Fruit fly (Drosophila melanogaster) whole organism, embryonic: ENCODE data around the gene Gcn5.

ENCODE experiments used
- CG10431 ChIP-seq: fragments of 200-800 bp; sonication (Bioruptor generic); optimal IDR thresholded peaks from 3 replicates; lab custom pipeline; 2018; ENCODE audit warnings: missing biosample characterization, mild to moderate bottlenecking, missing genetic modification characterization
- CG10543 ChIP-seq: fragments of 200-800 bp; sonication (Bioruptor generic); optimal IDR thresholded peaks from 3 replicates; lab custom pipeline; 2017; ENCODE audit warnings: missing biosample characterization, mild to moderate bottlenecking, missing genetic modification characterization, moderate library complexity
- CG11093 ChIP-seq: fragments of 200-800 bp; sonication (Bioruptor generic); IDR thresholded peaks from 3 replicates; pipeline ENCODE4 v1.3.6; 2022; ENCODE audit warnings: missing biosample characterization, missing genetic modification characterization
- CG12219 ChIP-seq: fragments of 200-800 bp; sonication (Bioruptor generic); optimal IDR thresholded peaks from 3 replicates; lab custom pipeline; 2018; ENCODE audit warnings: missing biosample characterization, mild to moderate bottlenecking, missing genetic modification characterization
- CG12391 ChIP-seq: fragments of 200-800 bp; sonication (Bioruptor generic); optimal IDR thresholded peaks from 3 replicates; lab custom pipeline; 2018; ENCODE audit warnings: missing biosample characterization, mild to moderate bottlenecking, missing genetic modification characterization, moderate library complexity
- CG13296 ChIP-seq: fragments of 200-800 bp; sonication (Bioruptor generic); optimal IDR thresholded peaks from 3 replicates; lab custom pipeline; 2018; ENCODE audit warnings: missing biosample characterization, mild to moderate bottlenecking, missing genetic modification characterization
- CG13424 ChIP-seq: fragments of 200-800 bp; sonication (Bioruptor generic); optimal IDR thresholded peaks from 2 replicates; lab custom pipeline; 2019; ENCODE audit warnings: missing biosample characterization, mild to moderate bottlenecking, missing genetic modification characterization, moderate library complexity
- CG13775 ChIP-seq: fragments of 200-800 bp; sonication (Bioruptor generic); optimal IDR thresholded peaks from 3 replicates; lab custom pipeline; 2017; ENCODE audit warnings: missing biosample characterization, mild to moderate bottlenecking, missing genetic modification characterization
- CG14014 ChIP-seq: fragments of 200-800 bp; sonication (Bioruptor generic); IDR thresholded peaks from 2 replicates; pipeline ENCODE4 v1.3.6; 2022; ENCODE audit warnings: missing biosample characterization, missing genetic modification characterization
- CG14667 ChIP-seq: fragments of 200-800 bp; sonication (Bioruptor generic); IDR thresholded peaks from 2 replicates; pipeline ENCODE4 v1.3.6; 2022; ENCODE audit warnings: missing biosample characterization, missing genetic modification characterization
- CG1647 ChIP-seq: fragments of 200-800 bp; sonication (Bioruptor generic); optimal IDR thresholded peaks from 3 replicates; lab custom pipeline; 2016; ENCODE audit warnings: missing biosample characterization, missing genetic modification characterization
- CG2120 ChIP-seq: fragments of 200-800 bp; sonication (Bioruptor generic); optimal IDR thresholded peaks from 3 replicates; lab custom pipeline; 2016; ENCODE audit warnings: missing biosample characterization, missing genetic modification characterization
- CG2202 ChIP-seq: fragments of 200-800 bp; sonication (Bioruptor generic); optimal IDR thresholded peaks from 2 replicates; lab custom pipeline; 2018; ENCODE audit warnings: missing biosample characterization, mild to moderate bottlenecking, missing genetic modification characterization
- CG34422 ChIP-seq: fragments of 200-800 bp; sonication (Bioruptor generic); IDR thresholded peaks from 3 replicates; pipeline ENCODE4 v1.3.6; 2022; ENCODE audit warnings: missing biosample characterization, missing genetic modification characterization
- CG4617 ChIP-seq: fragments of 200-800 bp; sonication (Bioruptor generic); optimal IDR thresholded peaks from 3 replicates; lab custom pipeline; 2016; ENCODE audit warnings: missing biosample characterization, missing genetic modification characterization, borderline replicate concordance
- CG5180 ChIP-seq: fragments of 200-800 bp; sonication (Bioruptor generic); optimal IDR thresholded peaks from 3 replicates; lab custom pipeline; 2017; ENCODE audit warnings: missing biosample characterization, missing genetic modification characterization, mild to moderate bottlenecking, moderate library complexity, missing genetic modification reagents
- CG5245 ChIP-seq: fragments of 200-800 bp; sonication (Bioruptor generic); optimal IDR thresholded peaks from 3 replicates; lab custom pipeline; 2016; ENCODE audit warnings: missing biosample characterization, missing genetic modification characterization
- CG6765 ChIP-seq: fragments of 200-800 bp; sonication (Bioruptor generic); optimal IDR thresholded peaks from 3 replicates; lab custom pipeline; 2017; ENCODE audit warnings: missing biosample characterization, mild to moderate bottlenecking, missing genetic modification characterization
- CG6791 ChIP-seq: fragments of 200-800 bp; sonication (Bioruptor generic); IDR thresholded peaks from 3 replicates; pipeline ENCODE4 v1.3.6; 2022; ENCODE audit warnings: missing biosample characterization, missing genetic modification characterization; ENCODE audit not compliant: partially characterized antibody
- CG7786 ChIP-seq: fragments of 200-800 bp; sonication (Bioruptor generic); optimal IDR thresholded peaks from 2 replicates; lab custom pipeline; 2016; ENCODE audit warnings: missing biosample characterization, missing genetic modification characterization
- CG8359 ChIP-seq: fragments of 200-800 bp; sonication (Bioruptor generic); optimal IDR thresholded peaks from 2 replicates; lab custom pipeline; 2017; ENCODE audit warnings: missing biosample characterization, mild to moderate bottlenecking, missing genetic modification characterization, borderline replicate concordance
- CG8388 ChIP-seq: fragments of 200-800 bp; sonication (Bioruptor generic); optimal IDR thresholded peaks from 2 replicates; lab custom pipeline; 2019; ENCODE audit warnings: missing biosample characterization, mild to moderate bottlenecking, missing genetic modification characterization, moderate library complexity
- CG8944 ChIP-seq: fragments of 200-800 bp; sonication (Bioruptor generic); optimal IDR thresholded peaks from 3 replicates; lab custom pipeline; 2016; ENCODE audit warnings: missing biosample characterization, missing genetic modification characterization
- Chrac-16 ChIP-seq: fragments of 200-800 bp; sonication (Bioruptor generic); optimal IDR thresholded peaks from 3 replicates; lab custom pipeline; 2016; ENCODE audit warnings: missing biosample characterization, missing genetic modification characterization
- Dfd ChIP-seq, 2 experiments: fragments of >200 bp; optimal IDR thresholded peaks; 2 replicates each; lab custom pipeline; 2017; ENCODE audit warnings: missing biosample characterization in 2 of 2, missing genetic modification characterization in 2 of 2
- Dp ChIP-seq: fragments of 200-800 bp; sonication (Bioruptor generic); optimal IDR thresholded peaks from 2 replicates; lab custom pipeline; 2018; ENCODE audit warnings: missing biosample characterization, mild to moderate bottlenecking, missing genetic modification characterization, moderate library complexity
- HLHmδ ChIP-seq: fragments of 200-800 bp; sonication (Bioruptor generic); optimal IDR thresholded peaks from 2 replicates; lab custom pipeline; 2018; ENCODE audit warnings: missing biosample characterization, mild to moderate bottlenecking, missing genetic modification characterization, moderate library complexity
- HmgZ ChIP-seq: fragments of 200-800 bp; sonication (Bioruptor generic); optimal IDR thresholded peaks from 2 replicates; lab custom pipeline; 2018; ENCODE audit warnings: missing biosample characterization, mild to moderate bottlenecking, missing genetic modification characterization
- Hmr ChIP-seq: fragments of 200-800 bp; sonication (Bioruptor generic); optimal IDR thresholded peaks from 3 replicates; lab custom pipeline; 2017; ENCODE audit warnings: mild to moderate bottlenecking, missing biosample characterization, missing genetic modification reagents, missing genetic modification characterization
- Hr3 ChIP-seq: fragments of 200-800 bp; sonication (Bioruptor generic); optimal IDR thresholded peaks from 3 replicates; lab custom pipeline; 2016; ENCODE audit warnings: missing biosample characterization, missing genetic modification characterization
- Hsf ChIP-seq: fragments of 200-800 bp; sonication (Bioruptor generic); optimal IDR thresholded peaks from 3 replicates; lab custom pipeline; 2016; ENCODE audit warnings: missing biosample characterization, missing genetic modification characterization
- Mes4 ChIP-seq: fragments of 200-800 bp; sonication (Bioruptor generic); optimal IDR thresholded peaks from 2 replicates; lab custom pipeline; 2016; ENCODE audit warnings: missing biosample characterization, missing genetic modification characterization
- Nf-YB ChIP-seq: fragments of 200-800 bp; sonication (Bioruptor generic); optimal IDR thresholded peaks from 3 replicates; lab custom pipeline; 2019; ENCODE audit warnings: missing biosample characterization, mild to moderate bottlenecking, missing genetic modification characterization, moderate library complexity
- Oaz ChIP-seq: fragments of 200-800 bp; sonication (Bioruptor generic); IDR thresholded peaks from 2 replicates; pipeline ENCODE4 v1.3.6; 2022; ENCODE audit warnings: missing biosample characterization, missing genetic modification characterization
- Trl ChIP-seq, 3 experiments: fragments of >200 bp in 2 of 3; fragments of 200-800 bp in 1 of 3; sonication (Bioruptor generic) in 1 of 3; optimal IDR thresholded peaks; 2 replicates in 1 of 3; 3 replicates in 2 of 3; lab custom pipeline; 2016 to 2017; ENCODE audit warnings: missing biosample characterization in 1 of 3, missing genetic modification characterization in 1 of 3
- YL-1 ChIP-seq: fragments of 200-800 bp; sonication (Bioruptor generic); optimal IDR thresholded peaks from 3 replicates; lab custom pipeline; 2017; ENCODE audit warnings: missing biosample characterization, mild to moderate bottlenecking, missing genetic modification characterization
- exex ChIP-seq: fragments of 200-800 bp; sonication (Bioruptor generic); optimal IDR thresholded peaks from 4 replicates; lab custom pipeline; 2018; ENCODE audit warnings: missing biosample characterization, mild to moderate bottlenecking, missing genetic modification characterization, moderate library complexity
- fd3F ChIP-seq: fragments of 200-800 bp; sonication (Bioruptor generic); optimal IDR thresholded peaks from 2 replicates; lab custom pipeline; 2018; ENCODE audit warnings: missing biosample characterization, mild to moderate bottlenecking, missing genetic modification characterization, moderate library complexity
- fru ChIP-seq: fragments of >200 bp; optimal IDR thresholded peaks from 2 replicates; lab custom pipeline; 2017
- gfzf ChIP-seq: fragments of 200-800 bp; sonication (Bioruptor generic); optimal IDR thresholded peaks from 2 replicates; lab custom pipeline; 2016; ENCODE audit warnings: missing biosample characterization, mild to moderate bottlenecking, missing genetic modification characterization, moderate library complexity
- grau ChIP-seq: fragments of 200-800 bp; optimal IDR thresholded peaks from 3 replicates; lab custom pipeline; 2019; ENCODE audit warnings: missing biosample characterization, mild to moderate bottlenecking, missing genetic modification characterization, moderate library complexity
- grn ChIP-seq: fragments of 200-800 bp; sonication (Bioruptor generic); optimal IDR thresholded peaks from 3 replicates; lab custom pipeline; 2017; ENCODE audit warnings: missing biosample characterization, missing genetic modification characterization
- klu ChIP-seq: fragments of 200-800 bp; sonication (Bioruptor generic); IDR thresholded peaks from 2 replicates; pipeline ENCODE4 v1.3.6; 2022; ENCODE audit warnings: missing biosample characterization, missing genetic modification characterization
- luna ChIP-seq: fragments of 200-800 bp; sonication (Bioruptor generic); optimal IDR thresholded peaks from 2 replicates; lab custom pipeline; 2016; ENCODE audit warnings: missing biosample characterization, missing genetic modification characterization
- pb ChIP-seq: fragments of 200-800 bp; sonication (Bioruptor generic); optimal IDR thresholded peaks from 3 replicates; lab custom pipeline; 2016; ENCODE audit warnings: missing biosample characterization, missing genetic modification characterization
- sd ChIP-seq: fragments of 200-800 bp; sonication (Bioruptor generic); optimal IDR thresholded peaks from 3 replicates; lab custom pipeline; 2018; ENCODE audit warnings: missing biosample characterization, mild to moderate bottlenecking, missing genetic modification characterization, moderate library complexity
- sob ChIP-seq: fragments of 200-800 bp; sonication (Bioruptor generic); IDR thresholded peaks from 2 replicates; pipeline ENCODE4 v1.3.6; 2022; ENCODE audit warnings: missing biosample characterization, missing genetic modification characterization
- toy ChIP-seq: fragments of 200-800 bp; sonication (Bioruptor generic); IDR thresholded peaks from 2 replicates; pipeline ENCODE4 v1.3.6; 2022; ENCODE audit warnings: missing biosample characterization, missing genetic modification characterization
- zen ChIP-seq: fragments of 200-800 bp; sonication (Bioruptor generic); optimal IDR thresholded peaks from 3 replicates; lab custom pipeline; 2018; ENCODE audit warnings: missing biosample characterization, mild to moderate bottlenecking, missing genetic modification characterization, moderate library complexity

The Gcn5 gene

DNA sequence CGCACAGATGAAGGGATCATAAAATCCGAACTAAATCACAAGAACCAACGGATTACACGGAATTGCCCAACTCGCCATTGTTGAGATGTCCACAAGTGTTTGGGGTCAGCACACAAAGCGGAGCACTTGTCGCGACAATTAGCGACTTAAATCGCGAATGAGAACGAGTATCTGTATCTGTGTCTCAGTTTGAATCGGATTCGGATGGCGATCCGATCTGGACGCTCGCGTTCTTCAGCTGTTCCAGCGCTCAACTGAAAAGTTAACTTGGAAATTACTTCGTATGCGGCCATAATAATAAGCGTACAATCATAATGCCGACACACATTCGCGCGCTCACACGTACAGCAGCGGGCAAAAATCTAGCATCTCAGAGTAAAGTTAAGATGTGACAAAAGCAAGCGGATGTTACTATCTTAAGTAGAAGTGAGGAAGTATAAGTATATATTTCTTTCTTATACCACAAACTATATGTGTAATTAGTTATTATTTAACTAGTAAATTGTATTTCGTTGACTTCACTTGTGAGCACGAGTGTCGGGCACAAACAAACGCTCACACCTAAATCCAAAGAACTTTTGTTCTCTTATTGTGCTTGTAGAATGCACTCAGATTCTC is 33.3 kb downstream of the Gcn5 start, which contains the start of gene CG10660 (continued):
- peak; percentile 74 for TF ChIP-seq sob
- peak; percentile 67 for TF ChIP-seq zen (tag; lab: Kevin White, UChicago)
- TF ChIP-seq Nf-YB (GFP tag; lab: Kevin White, UChicago) = peak; percentile 73
- peak; percentile 23; the same call in 1 of the 2 replicates for TF ChIP-seq klu (GFP tag; lab: Robert Waterston, UW)
- TF ChIP-seq CG34422 (GFP tag; lab: Robert Waterston, UW) = peak; percentile 91
- peak; percentile 85 for TF ChIP-seq CG2120
- TF ChIP-seq YL-1 (GFP tag; lab: Kevin White, UChicago) = no peak
- TF ChIP-seq CG5180 (GFP tag; lab: Kevin White, UChicago) = peak; percentile 68
- TF ChIP-seq HmgZ = peak; percentile 86
- peak; percentile 73 for TF ChIP-seq CG8359 (GFP tag; lab: Kevin White, UChicago)
- TF ChIP-seq CG14014 (GFP tag; lab: Robert Waterston, UW) = peak; percentile 84
- TF ChIP-seq CG11093 (GFP tag; lab: Robert Waterston, UW) = peak; percentile 70; the same call in 2 of the 3 replicates
- TF ChIP-seq CG12219 (GFP tag; lab: Kevin White, UChicago) = peak; percentile 90
- TF ChIP-seq Hmr = peak; percentile 89
- no peak for TF ChIP-seq Dp (GFP tag; lab: Kevin White, UChicago)
- no peak for TF ChIP-seq fru (lab: Kevin White, UChicago)
- TF ChIP-seq grau (tag; lab: Kevin White, UChicago) = peak; percentile 88
- peak; percentile 73 for TF ChIP-seq CG10431 (GFP tag; lab: Kevin White, UChicago)
- peak; percentile 22 for TF ChIP-seq exex (tag; lab: Kevin White, UChicago)
- TF ChIP-seq luna (GFP tag; lab: Kevin White, UChicago) = peak; percentile 18
- peak; percentile 40 for TF ChIP-seq CG7786 (GFP tag; lab: Kevin White, UChicago)
- 0 out of 2 replicates have a peak, but pooled peaks have one; percentile 44 for TF ChIP-seq toy (GFP tag; lab: Robert Waterston, UW)
- peak; percentile 74 for TF ChIP-seq Chrac-16 (GFP tag; lab: Kevin White, UChicago)
- TF ChIP-seq Mes4 (GFP tag; lab: Kevin White, UChicago) = peak; percentile 74
- no peak for TF ChIP-seq Dfd (GFP tag; optimal IDR thresholded peaks at IDR 0.05; lab: Kevin White, UChicago)
- TF ChIP-seq grn = no peak
- no peak for TF ChIP-seq CG6791 (GFP tag; lab: Robert Waterston, UW)
- no peak for TF ChIP-seq HLHmδ (GFP tag; lab: Kevin White, UChicago)
- peak; percentile 90 for TF ChIP-seq CG5245 (GFP tag; lab: Kevin White, UChicago)
- TF ChIP-seq CG14667 = 0 out of 2 replicates have a peak, but pooled peaks have one; percentile 29
- peak; percentile 20 for TF ChIP-seq CG4617
- TF ChIP-seq CG12391 (tag; lab: Kevin White, UChicago) = peak; percentile 92
- peak; percentile 52 for TF ChIP-seq CG13296
- TF ChIP-seq fd3F (GFP tag; lab: Kevin White, UChicago) = peak; percentile 76
- peak; percentile 36 for TF ChIP-seq CG6765 (GFP tag; lab: Kevin White, UChicago)
- peak; percentile 76 for TF ChIP-seq CG1647 (GFP tag; lab: Kevin White, UChicago)
- peak; percentile 76 for TF ChIP-seq Oaz (GFP tag; lab: Robert Waterston, UW)
- TF ChIP-seq Hsf (GFP tag; lab: Kevin White, UChicago) = peak; percentile 83
- TF ChIP-seq CG8388 = peak; percentile 91
- TF ChIP-seq Trl (optimal IDR thresholded peaks at IDR 0.05; lab: Kevin White, UChicago) = peak in 1 of 2 experiments; percentile 15
- peak; percentile 25 for TF ChIP-seq Trl (GFP tag; optimal IDR thresholded peaks at IDR 0.05; lab: Kevin White, UChicago)
- TF ChIP-seq CG2202 (tag; lab: Kevin White, UChicago) = peak; percentile 77
- TF ChIP-seq sd (tag; lab: Kevin White, UChicago) = peak; percentile 23
- TF ChIP-seq CG13424 = peak; percentile 86
- peak; percentile 36 for TF ChIP-seq CG10543 (GFP tag; lab: Kevin White, UChicago)
- TF ChIP-seq gfzf = no peak
- TF ChIP-seq CG8944 (GFP tag; lab: Kevin White, UChicago) = peak; percentile 63
- peak; percentile 76 for TF ChIP-seq CG13775
- peak; percentile 45 for TF ChIP-seq pb (GFP tag; lab: Kevin White, UChicago)
- TF ChIP-seq Hr3 = peak; percentile 87
